Worm (Caenorhabditis elegans): Measurements from ENCODE around the gene W04G3.7.

ce11 chrX:11114420-11114819, 29.4 kb upstream of the W04G3.7 start:
- TF ChIP-seq nhr-77 (tag; optimal IDR thresholded peaks at IDR 0.05) (no peak), ztf-11 (tag; optimal IDR thresholded peaks at IDR 0.05) (no peak), tbx-2 (tag; optimal IDR thresholded peaks at IDR 0.05) (no peak), aha-1 (tag; optimal IDR thresholded peaks at IDR 0.05) (no peak), C34B4.2 (tag; optimal IDR thresholded peaks at IDR 0.05) (no peak), irx-1 (tag; optimal IDR thresholded peaks at IDR 0.05) (no peak), ceh-82 (tag; optimal IDR thresholded peaks at IDR 0.05) (no peak)
